Worm (Caenorhabditis elegans): ENCODE data around the gene ZC376.8.
"Not testable (repeated sequence)": the region's sequence is repeated elsewhere in the genome, so short reads cannot be mapped to it uniquely, and the experiment has no call there.

ZC376.8 gene

DNA sequence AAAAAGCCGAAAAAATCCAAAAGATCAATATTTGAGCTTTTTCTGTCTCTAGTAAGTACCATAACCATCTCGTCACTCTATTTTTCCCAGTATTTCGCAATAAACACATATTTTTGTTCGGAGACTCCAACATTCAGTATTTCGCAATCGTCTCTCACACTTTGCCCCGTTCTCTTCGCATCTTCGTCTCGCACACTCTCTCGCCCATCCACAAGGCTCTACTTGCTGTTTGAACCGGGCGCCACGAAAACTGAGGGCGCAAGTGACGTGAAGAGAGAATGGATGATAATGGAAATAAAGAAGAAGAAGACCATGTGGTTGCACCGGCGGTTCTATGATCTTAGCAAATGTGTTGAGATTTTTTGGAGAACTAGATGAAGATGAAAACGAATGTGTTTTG lies 20.0 kb downstream of the ZC376.8 start (continued):
- TF ChIP-seq tra-1 (GFP tag; IDR thresholded peaks at IDR 0.05) (peak; percentile 54; the same call in 1 of the 2 replicates), hif-1 (tag; optimal IDR thresholded peaks at IDR 0.05) (peak; percentile 15 to 86), duxl-1 (tag; optimal IDR thresholded peaks at IDR 0.05; ENCODE audit: poor library complexity) (peak; percentile 12), nhr-42 (GFP tag; IDR thresholded peaks at IDR 0.05) (peak; percentile 83), zag-1 (tag; optimal IDR thresholded peaks at IDR 0.05) (no peak), ceh-20 (GFP tag; IDR thresholded peaks at IDR 0.05) (peak; percentile 85), dmd-9 (GFP tag; IDR thresholded peaks at IDR 0.05) (no peak), ZK546.5 (tag; optimal IDR thresholded peaks at IDR 0.05) (no peak), lin-29 (GFP tag; IDR thresholded peaks at IDR 0.05) (no peak), cey-2 (tag; optimal IDR thresholded peaks at IDR 0.05; ENCODE audit: borderline replicate concordance, insufficient read depth) (peak; percentile 11), nhr-28 (tag; optimal IDR thresholded peaks at IDR 0.05) (peak; percentile 100), lin-38 (GFP tag; IDR thresholded peaks at IDR 0.05) (peak; percentile 71), nhr-11 (tag; optimal IDR thresholded peaks at IDR 0.05) (peak; percentile 98), nhr-77 (tag; optimal IDR thresholded peaks at IDR 0.05) (peak; percentile 97), fkh-10 (GFP tag; optimal IDR thresholded peaks at IDR 0.05) (no peak), F10B5.3 (tag; optimal IDR thresholded peaks at IDR 0.05) (no peak), unc-39 (tag; optimal IDR thresholded peaks at IDR 0.05) (no peak), dmd-6 (GFP tag; IDR thresholded peaks at IDR 0.05) (peak; percentile 95), ceh-82 (tag; optimal IDR thresholded peaks at IDR 0.05) (no peak), saeg-2 (GFP tag; IDR thresholded peaks at IDR 0.05) (peak; percentile 63; the same call in 1 of the 2 replicates), ceh-32 (tag; optimal IDR thresholded peaks at IDR 0.05; ENCODE audit: poor library complexity) (no peak), lin-13 (GFP tag; optimal IDR thresholded peaks at IDR 0.05) (peak; percentile 94), mdl-1 (tag; optimal IDR thresholded peaks at IDR 0.05) (peak; percentile 54 to 95), zip-2 (tag; optimal IDR thresholded peaks at IDR 0.05) (peak; percentile 35), attf-4 (tag; optimal IDR thresholded peaks at IDR 0.05) (no peak), pha-4 (GFP tag; IDR thresholded peaks at IDR 0.05) (peak; percentile 84), pha-4 (tag; optimal IDR thresholded peaks at IDR 0.05) (peak; percentile 72), pqm-1 (tag; optimal IDR thresholded peaks at IDR 0.05) (peak; percentile 63), rbr-2 (tag; optimal IDR thresholded peaks at IDR 0.05) (peak; percentile 88)

DNA sequence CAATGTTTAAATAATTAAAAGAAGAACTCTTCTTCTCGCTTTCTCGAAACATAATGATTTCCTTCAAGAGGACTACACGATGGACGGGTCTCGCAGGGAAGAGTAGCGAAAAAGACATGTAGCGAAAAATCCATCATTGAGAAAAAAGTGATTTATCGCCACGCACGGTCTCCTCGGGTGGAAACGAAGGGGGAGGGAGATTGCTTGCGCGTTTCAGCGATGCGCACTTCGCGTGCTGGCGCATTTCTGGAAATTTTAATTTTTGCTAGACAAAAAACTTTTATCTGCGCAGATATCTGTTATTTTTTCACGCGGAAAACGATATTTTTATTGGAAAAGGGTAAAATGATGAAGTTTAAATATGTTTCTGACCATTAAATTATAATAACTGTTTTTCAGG lies 23.8 kb downstream of the ZC376.8 start:
- peak; percentile 49 for TF ChIP-seq dmd-6 (GFP tag; IDR thresholded peaks at IDR 0.05)
- TF ChIP-seq lin-38 (GFP tag; IDR thresholded peaks at IDR 0.05), result peak; percentile 69
- TF ChIP-seq set-16 (GFP tag; IDR thresholded peaks at IDR 0.05), result peak; percentile 20; the same call in 1 of the 2 replicates
- 0 out of 2 replicates have a peak, but pooled peaks have one; percentile 11 for TF ChIP-seq mxl-2 (GFP tag; conservative IDR thresholded peaks at IDR 0.05)
- TF ChIP-seq php-3 (GFP tag; IDR thresholded peaks at IDR 0.05), result peak; percentile 57; the same call in 1 of the 2 replicates
- TF ChIP-seq ceh-20 (GFP tag; IDR thresholded peaks at IDR 0.05), result peak; percentile 56; the same call in 1 of the 2 replicates

- not testable (repeated sequence) for TF ChIP-seq fos-1 (tag; optimal IDR thresholded peaks at IDR 0.05); ceh-44 (GFP tag; IDR thresholded peaks at IDR 0.05); nhr-111 (GFP tag; optimal IDR thresholded peaks at IDR 0.05)
These were observed 25.2 kb downstream of the ZC376.8 start, which contains the start of gene T16A9.3 for ce11 chrV:14205214-14205613. TSS of gene T16A9.3 (plus strand) at chrV:14205514.

ce11 chrV:14210743-14211142 lies 30.7 kb downstream of the ZC376.8 start, which contains the start of gene str-230:
TSS of gene str-230 (minus strand) at chrV:14210843.
- no peak for TF ChIP-seq nhr-25 (tag; optimal IDR thresholded peaks at IDR 0.05; ENCODE audit: borderline replicate concordance, insufficient read depth)
- TF ChIP-seq fos-1 (tag; optimal IDR thresholded peaks at IDR 0.05), result no peak
- no peak for TF ChIP-seq lin-15B (tag; optimal IDR thresholded peaks at IDR 0.05)
- no peak for TF ChIP-seq lsy-2 (tag; optimal IDR thresholded peaks at IDR 0.05)
- TF ChIP-seq dpl-1 (GFP tag; optimal IDR thresholded peaks at IDR 0.05), result no peak
- no peak for TF ChIP-seq aha-1 (tag)
- no peak for TF ChIP-seq ctbp-1 (GFP tag; IDR thresholded peaks at IDR 0.05)
- TF ChIP-seq ceh-28 (tag; optimal IDR thresholded peaks at IDR 0.05), result no peak
- TF ChIP-seq T20F7.1 (GFP tag; optimal IDR thresholded peaks at IDR 0.05), result no peak
- TF ChIP-seq pha-4 (GFP tag; IDR thresholded peaks at IDR 0.05), result no peak
- TF ChIP-seq pha-4 (tag; optimal IDR thresholded peaks at IDR 0.05), result no peak
- TF ChIP-seq egl-27 (tag; optimal IDR thresholded peaks at IDR 0.05), result no peak
- TF ChIP-seq ztf-7 (tag; optimal IDR thresholded peaks at IDR 0.05), result no peak
- no peak for TF ChIP-seq F26F4.8 (GFP tag; conservative IDR thresholded peaks at IDR 0.05)
- no peak for TF ChIP-seq madf-5 (GFP tag; IDR thresholded peaks at IDR 0.05)
- TF ChIP-seq nhr-28 (tag; optimal IDR thresholded peaks at IDR 0.05), result no peak
- TF ChIP-seq hmg-1.1 (GFP tag; IDR thresholded peaks at IDR 0.05), result no peak
